Fruit fly (Drosophila melanogaster) Kc167 (cell line): Measurements from ENCODE around the gene Abd-B.

Experiments used
- Myc ChIP-seq: fragments of >200 bp; optimal IDR thresholded peaks from 2 replicates; lab custom pipeline; 2017; ENCODE audit warnings: missing external identifiers
- Sin3A ChIP-seq: fragments of >200 bp; optimal IDR thresholded peaks from 2 replicates; lab custom pipeline; 2018; ENCODE audit warnings: missing external identifiers
- h ChIP-seq: fragments of >200 bp; optimal IDR thresholded peaks from 3 replicates; lab custom pipeline; 2018; ENCODE audit warnings: missing external identifiers
- insv ChIP-seq: fragments of >200 bp; optimal IDR thresholded peaks from 3 replicates; lab custom pipeline; 2018; ENCODE audit warnings: missing external identifiers
- psq ChIP-seq: fragments of >200 bp; optimal IDR thresholded peaks from 2 replicates; lab custom pipeline; 2017; ENCODE audit warnings: missing external identifiers
- ttk ChIP-seq: sonication (Bioruptor generic); optimal IDR thresholded peaks from 2 replicates; lab custom pipeline; 2017; ENCODE audit warnings: missing external identifiers

The Abd-B gene

DNA sequence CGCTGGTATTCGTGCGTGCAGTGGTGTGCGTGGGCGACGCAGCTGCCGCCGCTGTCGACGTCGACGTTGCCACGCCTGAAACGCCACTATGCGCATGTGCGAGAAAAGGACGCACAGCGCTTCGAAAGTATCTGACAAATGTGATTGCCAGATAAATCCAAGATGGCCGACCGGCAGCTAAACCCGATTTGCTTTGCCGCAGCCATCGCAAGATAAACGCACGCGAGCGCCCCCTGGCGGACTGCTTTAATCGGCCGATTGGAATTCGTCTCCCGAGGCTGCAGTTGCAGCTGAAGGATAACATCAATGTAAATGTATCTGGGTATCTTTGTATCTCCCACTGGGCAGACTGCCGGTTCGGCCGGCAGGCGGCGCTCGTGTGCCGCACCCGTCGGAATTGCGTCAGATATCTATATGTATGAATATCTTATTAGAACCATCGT is 89.5 kb downstream of the Abd-B start:
- TF ChIP-seq h (no peak), Myc (lab: Kevin White, UChicago) (no peak), ttk (lab: Kevin White, UChicago) (no peak), Sin3A (lab: Kevin White, UChicago) (no peak), insv (lab: Kevin White, UChicago) (no peak), psq (no peak)

DNA sequence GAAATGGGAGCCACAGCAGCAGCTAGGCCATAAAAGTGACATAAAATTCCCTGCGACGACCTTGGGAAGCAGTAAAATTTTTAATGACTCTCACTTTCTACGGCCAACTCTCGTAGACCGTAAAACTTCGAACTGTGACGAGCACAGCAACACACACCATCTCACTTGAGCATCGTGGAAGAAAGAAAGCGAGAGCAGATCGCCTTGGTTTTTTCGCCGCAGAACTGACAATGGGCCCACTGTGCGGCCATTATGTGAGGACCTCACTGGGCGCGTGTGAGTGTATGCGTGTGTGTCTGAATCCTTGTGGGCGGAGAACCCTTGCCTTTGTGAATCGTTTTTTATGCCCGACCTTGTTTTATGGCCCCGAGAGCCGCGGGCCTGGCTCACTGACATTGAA is 93.6 kb downstream of the Abd-B start:
- no peak for TF ChIP-seq Myc (lab: Kevin White, UChicago)
- TF ChIP-seq Sin3A (lab: Kevin White, UChicago): no peak
- no peak for TF ChIP-seq insv (lab: Kevin White, UChicago)
- no peak for TF ChIP-seq ttk (lab: Kevin White, UChicago)
- TF ChIP-seq h: no peak
- TF ChIP-seq psq: no peak
